Worm (Caenorhabditis elegans): ENCODE measurements around the gene fbxa-165.

DNA sequence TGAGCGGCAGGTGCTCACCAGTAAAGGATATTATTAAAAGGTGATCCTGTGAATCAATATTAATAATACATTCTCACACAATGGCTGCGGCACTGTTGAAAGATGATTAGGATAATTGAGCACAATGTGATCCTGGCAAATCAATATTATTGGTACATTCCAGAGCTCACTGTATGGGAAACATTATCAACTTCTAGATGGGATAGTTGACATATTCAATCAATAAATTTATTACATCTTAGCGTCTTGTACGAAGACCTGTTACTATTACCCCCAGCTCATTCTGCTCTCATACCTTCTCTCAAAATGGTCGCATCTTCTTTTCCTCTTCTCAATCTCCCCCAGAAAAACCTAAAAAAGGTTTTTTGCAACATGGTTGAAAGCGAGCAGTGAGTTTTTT is 48.1 kb downstream of the fbxa-165 start, which contains the start of gene fbxb-49:
- TF ChIP-seq lsy-27 (tag; optimal IDR thresholded peaks at IDR 0.05; ENCODE audit: borderline replicate concordance, insufficient read depth) (no peak), pha-4 (tag; optimal IDR thresholded peaks at IDR 0.05) (no peak), atf-7 (tag; optimal IDR thresholded peaks at IDR 0.05) (no peak), nhr-90 (tag; optimal IDR thresholded peaks at IDR 0.05) (no peak)

Measured in whole organism, young adult.